Fruit fly (Drosophila melanogaster) whole organism: ENCODE measurements around the gene Lasp.

Source experiments
- CG8478 ChIP-seq: fragments of >200 bp; optimal IDR thresholded peaks from 2 replicates; lab custom pipeline; 2018; ENCODE audit warnings: inconsistent platforms
- pan ChIP-seq: fragments of >200 bp; optimal IDR thresholded peaks from 2 replicates; lab custom pipeline; 2017
- psq ChIP-seq: fragments of >200 bp; optimal IDR thresholded peaks from 2 replicates; lab custom pipeline; 2017

DNA sequence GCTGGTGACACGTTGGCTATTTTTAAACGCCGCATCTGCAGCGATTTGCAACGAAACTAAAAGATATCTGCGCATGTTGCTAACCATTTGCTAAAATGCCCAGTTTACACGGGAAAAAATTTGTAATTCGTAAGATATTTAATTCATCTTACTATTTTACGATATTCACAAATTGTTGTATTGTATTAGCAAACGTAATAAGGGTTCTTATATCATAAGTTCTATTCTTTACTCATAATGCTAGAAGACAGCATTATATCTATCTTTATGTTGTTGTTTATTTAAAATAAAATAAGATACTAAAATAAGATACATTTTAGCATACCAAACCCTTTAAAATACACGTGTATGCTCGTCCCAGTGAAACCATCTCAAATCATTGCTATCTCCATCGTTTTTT lies 48.0 kb upstream of the Lasp start:
- TF ChIP-seq psq (lab: Kevin White, UChicago), result no peak
- no peak for TF ChIP-seq CG8478 (lab: Kevin White, UChicago)
- no peak for TF ChIP-seq pan (lab: Kevin White, UChicago)
